Fruit fly (Drosophila melanogaster): ENCODE results near the gene CG5953.

CG5953 gene

dm6 chr2L:16519582-16520474 lies 12.8 kb downstream of the CG5953 start (continued):
- TF ChIP-seq NK7.1 (GFP tag; optimal IDR thresholded peaks at IDR 0.05), result peak; percentile 10
- no peak for TF ChIP-seq CG2120 (GFP tag; optimal IDR thresholded peaks at IDR 0.05)
- TF ChIP-seq inv (GFP tag; IDR thresholded peaks at IDR 0.05; ENCODE audit: partially characterized antibody), result no peak
- TF ChIP-seq CG7372 (GFP tag; IDR thresholded peaks at IDR 0.05), result no peak
- no peak for TF ChIP-seq Lpt (GFP tag; optimal IDR thresholded peaks at IDR 0.05)
- TF ChIP-seq CG6254 (GFP tag; optimal IDR thresholded peaks at IDR 0.05), result peak; percentile 25
- TF ChIP-seq hkb (optimal IDR thresholded peaks at IDR 0.05), result no peak
- TF ChIP-seq hkb (GFP tag; IDR thresholded peaks at IDR 0.05), result peak; percentile 57; the same call in 1 of the 2 replicates
- TF ChIP-seq CG10267 (tag; optimal IDR thresholded peaks at IDR 0.05), result no peak
- no peak for TF ChIP-seq zen (tag; optimal IDR thresholded peaks at IDR 0.05)
- 0 out of 3 replicates have a peak, but pooled peaks have one; percentile 29 for TF ChIP-seq zfh1 (GFP tag; IDR thresholded peaks at IDR 0.05)
- no peak for TF ChIP-seq E2f1 (GFP tag; IDR thresholded peaks at IDR 0.05)
- no peak for TF ChIP-seq sima (GFP tag; optimal IDR thresholded peaks at IDR 0.05)
- TF ChIP-seq CG18262 (tag; optimal IDR thresholded peaks at IDR 0.05), result peak; percentile 50
- peak; percentile 6 for TF ChIP-seq CG10654 (GFP tag; optimal IDR thresholded peaks at IDR 0.05)
- TF ChIP-seq ara (GFP tag; IDR thresholded peaks at IDR 0.05), result peak; percentile 31; the same call in 1 of the 2 replicates
- TF ChIP-seq CG4707 (GFP tag; optimal IDR thresholded peaks at IDR 0.05), result peak; percentile 29
- TF ChIP-seq ham (GFP tag; IDR thresholded peaks at IDR 0.05), result no peak
- TF ChIP-seq HLH4C (GFP tag; IDR thresholded peaks at IDR 0.05; ENCODE audit: partially characterized antibody), result no peak
- TF ChIP-seq bbx (GFP tag; IDR thresholded peaks at IDR 0.05; ENCODE audit: partially characterized antibody), result no peak
- TF ChIP-seq lola (GFP tag; optimal IDR thresholded peaks at IDR 0.05), result peak in 1 of 3 experiments; percentile 34
- 0 out of 2 replicates have a peak, but pooled peaks have one; percentile 10 for TF ChIP-seq CG10959 (GFP tag; IDR thresholded peaks at IDR 0.05)
- peak; percentile 16; the same call in 1 of the 3 replicates for TF ChIP-seq so (GFP tag; IDR thresholded peaks at IDR 0.05)
- TF ChIP-seq her (GFP tag; optimal IDR thresholded peaks at IDR 0.05), result no peak
- peak; percentile 5 for TF ChIP-seq ranshi (GFP tag; IDR thresholded peaks at IDR 0.05)

- TF ChIP-seq CG3847 (GFP tag; IDR thresholded peaks at IDR 0.05) (no peak), CG7745 (tag; optimal IDR thresholded peaks at IDR 0.05) (peak; percentile 91), crol (GFP tag; IDR thresholded peaks at IDR 0.05) (peak; percentile 12; the same call in 1 of the 2 replicates), Abd-B (GFP tag; optimal IDR thresholded peaks at IDR 0.05) (no peak), Vsx1 (GFP tag; optimal IDR thresholded peaks at IDR 0.05) (peak; percentile 49), exex (tag; optimal IDR thresholded peaks at IDR 0.05) (peak; percentile 78), Ets65A (GFP tag) (peak; percentile 24), cg (GFP tag; optimal IDR thresholded peaks at IDR 0.05) (peak; percentile 31), zfh1 (GFP tag; IDR thresholded peaks at IDR 0.05) (0 out of 3 replicates have a peak, but pooled peaks have one; percentile 12), CHES-1-like (GFP tag; optimal IDR thresholded peaks at IDR 0.05) (no peak), bsh (GFP tag; optimal IDR thresholded peaks at IDR 0.05) (peak in 1 of 2 experiments; percentile 20), CG18262 (tag; optimal IDR thresholded peaks at IDR 0.05) (no peak), D19A (tag; optimal IDR thresholded peaks at IDR 0.05) (peak; percentile 20), Aef1 (GFP tag; IDR thresholded peaks at IDR 0.05) (no peak), Spps (tag; optimal IDR thresholded peaks at IDR 0.05) (no peak), nom (GFP tag; optimal IDR thresholded peaks at IDR 0.05) (peak; percentile 87), prd (optimal IDR thresholded peaks at IDR 0.05) (no peak), prd (GFP tag; IDR thresholded peaks at IDR 0.05) (no peak), grn (GFP tag; optimal IDR thresholded peaks at IDR 0.05) (peak; percentile 71), Med (GFP tag) (peak; percentile 72), sug (tag; optimal IDR thresholded peaks at IDR 0.05) (peak; percentile 34), CG11093 (GFP tag; IDR thresholded peaks at IDR 0.05) (no peak), CG4328 (GFP tag; optimal IDR thresholded peaks at IDR 0.05) (no peak), phol (tag; optimal IDR thresholded peaks at IDR 0.05) (no peak), zf30C (GFP tag; optimal IDR thresholded peaks at IDR 0.05) (no peak), CG31224 (GFP tag; IDR thresholded peaks at IDR 0.05) (no peak)
Observed at dm6 chr2L:16511277-16511678, 21.4 kb downstream of the CG5953 start.
